Worm (Caenorhabditis elegans): ENCODE results near the gene lfi-1.

DNA sequence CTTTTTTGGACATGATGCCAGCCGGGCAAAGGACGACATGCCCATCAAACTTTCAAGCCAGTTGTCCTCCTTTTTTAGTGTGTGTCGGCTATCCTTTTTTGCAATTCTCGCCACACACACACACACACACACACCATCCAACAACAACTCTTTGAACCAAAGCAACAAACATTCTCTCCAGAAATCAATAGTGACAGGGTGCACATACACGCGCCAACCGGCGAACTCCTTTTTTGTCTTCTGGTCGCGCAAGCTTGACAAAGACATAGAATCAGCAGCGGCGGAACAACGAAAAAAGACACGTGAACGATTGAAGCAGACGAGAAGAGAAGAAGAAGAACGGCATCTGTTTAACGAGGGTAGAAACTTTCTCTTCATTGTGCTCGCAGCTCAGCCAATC is 4.4 kb downstream of the lfi-1 start:
- no peak for TF ChIP-seq F37D6.2 (tag; optimal IDR thresholded peaks at IDR 0.05)
- TF ChIP-seq lir-3 (tag; optimal IDR thresholded peaks at IDR 0.05): no peak
- no peak for TF ChIP-seq nhr-42 (GFP tag; IDR thresholded peaks at IDR 0.05)
- TF ChIP-seq unc-62 (GFP tag; optimal IDR thresholded peaks at IDR 0.05 in 1 of 2): no peak
- no peak for TF ChIP-seq unc-62 (tag; optimal IDR thresholded peaks at IDR 0.05)
- TF ChIP-seq mep-1 (tag; optimal IDR thresholded peaks at IDR 0.05): peak; percentile 35

Measured in whole organism, L4 larva.